Fruit fly (Drosophila melanogaster) whole organism, larva: ENCODE results near the gene CG11997.
A peak's percentile ranks its signal among the peaks of the same experiment; 100 is the strongest.

Experiments
- noc ChIP-seq: fragments of 200-800 bp; sonication (Bioruptor generic); optimal IDR thresholded peaks from 3 replicates; lab custom pipeline; 2019; ENCODE audit warnings: missing biosample characterization, mild to moderate bottlenecking, missing genetic modification characterization, moderate library complexity

CG11997 gene

DNA sequence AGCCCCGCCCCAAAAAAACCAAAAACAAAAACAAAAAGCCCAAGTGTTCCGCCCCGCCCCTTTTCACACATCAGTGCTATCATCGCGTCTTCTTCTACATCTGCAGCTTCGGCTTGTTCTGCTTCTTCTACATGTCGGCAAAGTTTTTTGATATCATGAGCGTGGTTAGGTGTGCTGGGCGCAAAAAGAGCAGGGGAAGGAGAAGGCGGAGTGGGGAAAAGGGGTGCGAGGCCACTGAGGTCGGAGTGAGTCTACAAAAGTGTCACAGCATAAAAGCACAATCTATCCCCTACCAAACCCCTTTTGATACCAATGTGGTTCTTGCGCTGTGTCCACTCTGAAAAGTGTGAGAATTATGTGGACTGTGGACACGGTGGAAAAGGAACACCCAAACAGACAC, 6.1 kb upstream of the CG11997 start:
- no peak for TF ChIP-seq noc (tag; lab: Kevin White, UChicago)

DNA sequence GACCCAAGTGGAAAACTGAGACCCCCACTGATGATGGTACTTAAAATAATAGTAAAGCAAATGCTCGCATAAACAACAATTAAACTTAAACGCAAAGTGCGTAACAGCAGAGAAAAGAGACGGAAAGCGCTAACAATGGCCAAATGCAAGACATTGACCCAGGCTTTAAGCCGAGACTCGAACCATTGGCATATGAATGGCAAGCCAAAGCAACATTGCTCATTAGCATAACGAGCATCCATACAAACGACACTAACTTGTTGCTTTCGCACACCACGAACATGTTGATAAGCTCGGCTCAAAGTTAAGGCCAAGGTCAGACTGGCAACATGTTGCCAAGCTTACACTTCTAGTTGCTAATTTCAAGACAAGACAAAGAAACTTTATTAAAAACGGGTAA, 2.5 kb upstream of the CG11997 start:
- TF ChIP-seq noc (tag; lab: Kevin White, UChicago): no peak

- no peak for TF ChIP-seq noc (tag; lab: Kevin White, UChicago)
Observed at dm6 chr3R:9189890-9190640, 12.7 kb downstream of the CG11997 start.

DNA sequence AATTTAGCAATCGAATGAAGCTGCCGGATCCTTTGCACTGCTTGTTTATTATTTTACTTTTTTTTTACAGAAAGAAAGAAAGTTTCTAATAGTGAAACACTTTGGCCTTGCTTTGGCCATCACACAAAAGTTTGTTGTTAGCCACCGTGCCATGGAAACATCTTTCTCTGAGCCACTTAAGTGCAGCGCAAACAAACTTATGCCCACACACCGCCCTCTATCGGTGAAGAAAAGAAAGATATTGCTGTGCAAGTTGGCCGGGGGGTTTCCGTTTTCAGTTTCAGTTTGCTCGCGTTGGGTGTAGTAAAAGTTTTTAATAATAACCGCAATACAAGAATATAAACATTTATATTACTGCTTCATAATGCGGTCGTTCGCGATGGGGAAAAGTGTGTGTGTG, 18.5 kb downstream of the CG11997 start:
- no peak for TF ChIP-seq noc (tag; lab: Kevin White, UChicago)

dm6 chr3R:9213029-9213428, 35.7 kb downstream of the CG11997 start:
- no peak for TF ChIP-seq noc (tag; lab: Kevin White, UChicago)

- TF ChIP-seq noc (tag; lab: Kevin White, UChicago): no peak
Observed at dm6 chr3R:9214235-9214634, 36.9 kb downstream of the CG11997 start.

DNA sequence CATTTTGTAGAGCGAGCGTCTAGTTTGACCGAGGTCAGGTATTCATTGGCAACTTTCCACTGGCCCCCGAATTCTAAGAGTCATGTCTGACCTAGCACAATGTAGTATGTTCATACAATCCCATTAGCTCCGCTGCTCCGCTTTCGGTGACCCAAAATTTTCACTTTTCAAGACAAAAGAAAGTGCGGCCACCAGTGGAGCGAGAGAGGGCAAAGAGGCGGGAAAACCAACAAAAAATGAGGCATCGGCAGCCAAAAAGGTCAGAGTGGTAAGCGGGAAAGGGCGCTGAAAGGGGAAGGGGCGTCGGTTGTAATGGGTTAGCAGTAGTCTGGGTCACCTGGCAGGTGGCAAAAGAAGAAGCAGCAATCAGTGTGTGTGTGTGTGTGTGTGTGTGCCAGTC, 38.2 kb downstream of the CG11997 start:
- no peak for TF ChIP-seq noc (tag; lab: Kevin White, UChicago)

dm6 chr3R:9217607-9218006, 40.3 kb downstream of the CG11997 start:
- no peak for TF ChIP-seq noc (tag; lab: Kevin White, UChicago)

- TF ChIP-seq noc (tag; lab: Kevin White, UChicago): peak; percentile 11
Observed at dm6 chr3R:9220064-9220864, 42.9 kb downstream of the CG11997 start.

- no peak for TF ChIP-seq noc (tag; lab: Kevin White, UChicago)
Observed at dm6 chr3R:9222355-9222754, 45.0 kb downstream of the CG11997 start.

DNA sequence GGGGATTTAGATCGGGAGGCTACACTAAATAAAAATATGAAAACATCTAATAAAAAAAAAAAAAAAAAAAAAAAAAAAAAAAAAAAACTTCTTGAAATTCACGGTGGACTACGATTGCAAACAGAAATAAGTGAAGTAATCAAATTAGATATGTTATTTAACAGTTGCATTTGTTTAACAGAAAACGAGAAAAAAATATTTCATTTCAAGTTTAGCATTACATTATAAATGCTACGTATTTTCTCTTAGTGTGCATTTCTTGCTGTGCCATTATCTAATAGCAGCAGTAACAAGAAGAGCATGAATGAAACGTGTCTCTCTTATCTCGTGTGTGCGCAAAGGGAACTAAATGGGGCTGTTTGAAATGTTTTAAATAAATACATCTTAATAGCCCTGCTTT, 47.5 kb downstream of the CG11997 start:
- no peak for TF ChIP-seq noc (tag; lab: Kevin White, UChicago)

DNA sequence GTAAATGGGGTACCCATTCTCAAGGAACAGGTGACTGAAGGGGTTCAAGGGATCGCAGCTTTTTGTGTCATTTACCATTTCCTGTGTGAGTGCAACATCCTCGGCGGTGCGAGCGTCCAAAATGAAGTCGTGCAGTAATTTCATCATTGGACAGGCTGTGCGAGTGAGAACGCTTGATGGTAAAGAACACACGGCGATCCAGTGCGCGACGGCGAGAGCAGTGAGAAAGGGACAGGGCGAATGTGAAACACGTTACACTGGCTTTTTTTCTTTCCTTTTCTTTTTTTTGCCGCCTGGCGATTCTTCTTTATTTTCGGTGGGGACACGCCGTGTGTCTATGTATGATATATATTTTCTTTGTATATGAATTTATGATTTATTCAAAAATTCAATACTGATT, 48.8 kb downstream of the CG11997 start:
- TF ChIP-seq noc (tag; lab: Kevin White, UChicago): no peak

DNA sequence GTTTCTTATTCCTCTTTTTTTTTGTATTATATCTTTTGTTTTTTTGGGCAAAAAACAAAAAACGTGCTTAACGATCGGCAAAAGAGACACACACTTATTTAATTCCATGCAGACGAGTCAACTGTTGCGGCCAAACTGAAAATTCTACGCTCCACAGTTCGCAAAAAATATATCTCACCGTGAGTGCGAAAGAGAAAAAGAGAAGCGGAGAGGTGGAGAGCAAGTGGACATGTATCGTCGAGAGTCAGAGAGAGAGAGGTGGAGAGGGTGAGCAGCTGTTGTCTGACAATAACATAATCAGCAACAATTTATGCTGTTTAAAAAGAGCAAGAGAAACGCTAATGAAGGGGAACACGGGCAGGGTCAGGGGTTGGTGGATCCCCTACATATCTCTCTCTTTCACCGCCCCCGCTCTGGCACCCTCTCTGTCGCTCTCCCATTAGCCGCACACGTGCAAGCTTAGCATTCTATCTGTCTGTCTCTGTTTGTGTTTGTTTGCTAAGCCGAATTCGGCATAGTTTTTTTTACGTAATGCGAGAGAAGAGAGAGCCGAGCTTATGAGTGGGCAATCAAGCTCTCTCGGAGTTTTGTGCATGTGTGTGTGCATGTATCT, 49.5 kb downstream of the CG11997 start:
- TF ChIP-seq noc (tag; lab: Kevin White, UChicago): no peak

- peak; percentile 91 for TF ChIP-seq noc (tag; lab: Kevin White, UChicago)
Observed at dm6 chr3R:9227330-9227729, 50.0 kb downstream of the CG11997 start.

DNA sequence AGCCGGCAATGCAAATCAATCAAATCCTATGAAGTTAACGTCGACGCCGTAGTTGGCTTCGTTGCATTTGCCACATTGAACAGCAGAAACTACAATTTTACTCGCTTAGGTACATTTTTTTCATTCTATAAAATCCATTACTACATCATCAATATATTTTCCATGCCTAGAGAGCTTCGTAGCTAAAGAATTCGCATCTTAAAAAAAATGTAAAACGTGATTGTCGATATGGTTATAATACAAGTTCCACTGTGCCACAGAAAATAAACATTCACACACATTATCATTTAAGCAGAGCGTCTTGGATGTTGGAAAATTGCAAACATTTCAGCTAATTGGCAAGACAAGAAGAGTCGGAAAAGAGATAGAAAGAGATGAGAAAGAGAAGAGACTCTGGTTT, 50.6 kb downstream of the CG11997 start:
- no peak for TF ChIP-seq noc (tag; lab: Kevin White, UChicago)
